Worm (Caenorhabditis elegans) whole organism, L3 larva: ENCODE data around the gene tor-2.

ENCODE experiments used
- R02D3.7 ChIP-seq: fragments of 150-350 bp; optimal IDR thresholded peaks from 2 replicates; lab custom pipeline; 2014; ENCODE audit warnings: missing biosample characterization, missing genetic modification characterization
- ama-1 ChIP-seq: fragments of 150-350 bp; optimal IDR thresholded peaks from 2 replicates; lab custom pipeline; 2018
- ceh-9 ChIP-seq: sonication (generic microtip); optimal IDR thresholded peaks from 2 replicates; lab custom pipeline; 2018; ENCODE audit warnings: missing biosample characterization, missing genetic modification characterization
- daf-12 ChIP-seq: fragments of 150-350 bp; optimal IDR thresholded peaks from 2 replicates; lab custom pipeline; 2014; ENCODE audit warnings: missing biosample characterization, missing genetic modification reagents, missing genetic modification characterization
- elt-1 ChIP-seq: fragments of 150-350 bp; optimal IDR thresholded peaks from 2 replicates; lab custom pipeline; 2014; ENCODE audit warnings: missing biosample characterization, missing genetic modification characterization
- elt-3 ChIP-seq, 3 experiments: fragments of 150-350 bp in 1 of 3; sonication (generic microtip) in 2 of 3; optimal IDR thresholded peaks; 2 replicates in 2 of 3; 4 replicates in 1 of 3; lab custom pipeline; 2014 to 2017; ENCODE audit warnings: missing biosample characterization in 3 of 3, missing genetic modification characterization in 3 of 3
- fkh-2 ChIP-seq: fragments of 150-350 bp; optimal IDR thresholded peaks from 2 replicates; lab custom pipeline; 2014; ENCODE audit warnings: missing biosample characterization, missing genetic modification reagents, missing genetic modification characterization
- fos-1 ChIP-seq: fragments of 150-350 bp; optimal IDR thresholded peaks from 2 replicates; lab custom pipeline; 2014; ENCODE audit warnings: missing biosample characterization, missing genetic modification characterization
- lin-15B ChIP-seq: fragments of 150-350 bp; optimal IDR thresholded peaks from 2 replicates; lab custom pipeline; 2014; ENCODE audit warnings: missing biosample characterization, missing genetic modification characterization
- nhr-11 ChIP-seq: fragments of 150-350 bp; optimal IDR thresholded peaks from 2 replicates; lab custom pipeline; 2014; ENCODE audit warnings: missing biosample characterization, missing genetic modification characterization
- pha-4 ChIP-seq: fragments of 150-350 bp; optimal IDR thresholded peaks from 2 replicates; lab custom pipeline; 2014; ENCODE audit warnings: missing biosample characterization, missing genetic modification reagents, missing genetic modification characterization
- pqm-1 ChIP-seq: fragments of 150-350 bp; optimal IDR thresholded peaks from 2 replicates; lab custom pipeline; 2017; ENCODE audit warnings: missing biosample characterization, missing genetic modification characterization, inconsistent platforms
- ztf-11 ChIP-seq: fragments of 150-350 bp; optimal IDR thresholded peaks from 2 replicates; lab custom pipeline; 2014; ENCODE audit warnings: missing biosample characterization, missing genetic modification characterization

DNA sequence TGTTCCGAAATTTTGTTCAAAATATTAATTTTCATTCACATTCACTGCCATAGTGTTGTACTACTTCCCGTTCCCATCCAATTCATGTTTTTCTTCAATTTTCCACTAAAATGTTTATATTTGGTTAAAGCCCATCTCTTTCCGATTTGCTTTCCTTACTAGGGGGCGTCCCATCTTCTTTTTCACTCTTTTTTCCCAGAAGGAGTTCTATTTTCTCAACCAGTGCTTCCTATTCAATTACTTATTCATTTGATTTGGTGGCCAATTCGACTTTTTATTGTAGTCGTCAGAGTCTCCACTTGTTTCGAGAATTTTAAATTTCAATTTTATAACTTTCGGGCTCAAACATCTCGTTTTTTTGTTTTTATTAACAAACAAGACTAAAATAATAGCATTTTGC lies 17.8 kb upstream of the tor-2 start:
- TF ChIP-seq elt-3 (tag; optimal IDR thresholded peaks at IDR 0.05; lab: Kevin White, UChicago) (no peak), nhr-11 (tag; lab: Kevin White, UChicago) (no peak), lin-15B (tag; lab: Kevin White, UChicago) (no peak), ama-1 (lab: Kevin White, UChicago) (no peak), daf-12 (tag; lab: Kevin White, UChicago) (no peak), fos-1 (tag; lab: Kevin White, UChicago) (no peak), pha-4 (tag; lab: Kevin White, UChicago) (no peak), ceh-9 (tag; lab: Kevin White, UChicago) (no peak), fkh-2 (no peak), elt-1 (tag; lab: Kevin White, UChicago) (no peak), R02D3.7 (no peak), ztf-11 (no peak), pqm-1 (tag; lab: Kevin White, UChicago) (no peak)
